Fruit fly (Drosophila melanogaster) whole organism, embryonic: Measurements from ENCODE around the gene SrpRalpha.

Source experiments
- Sin3A ChIP-seq: fragments of >200 bp; optimal IDR thresholded peaks from 2 replicates; lab custom pipeline; 2018
- Trl ChIP-seq, 3 experiments: fragments of >200 bp in 2 of 3; fragments of 200-800 bp in 1 of 3; sonication (Bioruptor generic) in 1 of 3; optimal IDR thresholded peaks; 2 replicates in 1 of 3; 3 replicates in 2 of 3; lab custom pipeline; 2016 to 2017; ENCODE audit warnings: missing biosample characterization in 1 of 3, missing genetic modification characterization in 1 of 3

dm6 chrX:11090161-11090560 is 38.7 kb downstream of the SrpRalpha start, which contains the start of gene CG2076:
- TF ChIP-seq Sin3A (lab: Kevin White, UChicago) (no peak), Trl (optimal IDR thresholded peaks at IDR 0.05; lab: Kevin White, UChicago) (no peak), Trl (GFP tag; optimal IDR thresholded peaks at IDR 0.05; lab: Kevin White, UChicago) (no peak)
